Worm (Caenorhabditis elegans): ENCODE data around the gene scav-4.

Gene scav-4

DNA sequence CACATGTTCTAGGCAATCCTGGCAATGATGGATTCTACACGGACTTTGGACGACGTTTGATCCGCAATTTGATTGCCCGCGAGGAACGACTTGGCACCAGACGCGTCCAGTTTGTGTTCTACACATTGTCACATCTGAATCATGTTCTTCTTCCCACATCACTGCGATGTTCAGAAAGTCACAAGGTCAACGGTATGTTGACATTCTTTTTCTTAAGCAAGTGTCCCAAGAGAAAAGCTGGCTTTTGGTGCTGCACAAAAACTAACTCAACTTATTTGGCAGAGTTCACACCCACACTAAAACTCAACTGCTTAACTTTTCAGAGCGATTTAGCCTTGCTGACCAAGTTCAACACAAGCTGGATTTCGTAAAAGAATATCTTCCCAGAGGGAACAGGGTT is 3.0 kb upstream of the scav-4 start:
- TF ChIP-seq him-1 (tag; optimal IDR thresholded peaks at IDR 0.05), result no peak
- no peak for TF ChIP-seq W03F9.2 (tag; optimal IDR thresholded peaks at IDR 0.05)
- no peak for TF ChIP-seq dao-5 (tag; optimal IDR thresholded peaks at IDR 0.05)

ce11 chrX:12979747-12980146 is 1.8 kb upstream of the scav-4 start:
- TF ChIP-seq him-1 (tag; optimal IDR thresholded peaks at IDR 0.05), result no peak
- TF ChIP-seq W03F9.2 (tag; optimal IDR thresholded peaks at IDR 0.05), result no peak
- TF ChIP-seq dao-5 (tag; optimal IDR thresholded peaks at IDR 0.05), result no peak

- TF ChIP-seq dao-5 (tag; optimal IDR thresholded peaks at IDR 0.05), result no peak
Observed at ce11 chrX:12982725-12983124, 1.1 kb downstream of the scav-4 start.

- TF ChIP-seq him-1 (tag; optimal IDR thresholded peaks at IDR 0.05), result no peak
- TF ChIP-seq dao-5 (tag; optimal IDR thresholded peaks at IDR 0.05), result no peak
- TF ChIP-seq W03F9.2 (tag; optimal IDR thresholded peaks at IDR 0.05), result no peak
Observed at ce11 chrX:12987119-12987518, 5.5 kb downstream of the scav-4 start, which contains the start of gene mff-1. Gene mff-1, minus strand, starts transcription at chrX:12987219.

ce11 chrX:12989205-12989604 is 7.6 kb downstream of the scav-4 start, which contains the start of gene F11C1.7:
Gene F11C1.7, plus strand, starts transcription at chrX:12989344.
- no peak for TF ChIP-seq dao-5 (tag; optimal IDR thresholded peaks at IDR 0.05)

- TF ChIP-seq dao-5 (tag; optimal IDR thresholded peaks at IDR 0.05) (no peak), W03F9.2 (tag; optimal IDR thresholded peaks at IDR 0.05) (no peak), him-1 (tag; optimal IDR thresholded peaks at IDR 0.05) (no peak)
Observed at ce11 chrX:12990529-12991520, 9.2 kb downstream of the scav-4 start, which contains the start of the genes F11C1.1 and vwa-8. Gene F11C1.1, minus strand, starts transcription at chrX:12990579. Gene vwa-8, plus strand, starts transcription at chrX:12991470.

DNA sequence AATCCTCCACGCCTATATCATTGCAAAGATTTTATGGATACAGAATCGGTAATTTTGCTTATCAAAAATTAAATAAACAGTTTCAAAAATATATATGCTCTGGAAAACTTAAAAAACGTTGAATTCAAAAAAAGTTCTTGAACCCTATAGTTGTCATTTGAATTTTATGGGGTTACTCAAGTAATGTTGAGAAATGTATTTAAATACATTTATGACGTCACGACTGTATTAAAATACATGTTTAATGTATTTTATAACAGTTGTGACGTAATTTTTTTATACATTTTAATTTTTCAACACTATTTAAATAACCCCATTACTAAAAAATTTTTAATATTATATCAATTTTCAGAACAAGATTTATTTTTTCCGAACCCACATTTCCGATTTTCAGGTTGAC is 14.6 kb downstream of the scav-4 start:
- TF ChIP-seq dao-5 (tag; optimal IDR thresholded peaks at IDR 0.05), result no peak
- TF ChIP-seq W03F9.2 (tag; optimal IDR thresholded peaks at IDR 0.05), result no peak
- TF ChIP-seq him-1 (tag; optimal IDR thresholded peaks at IDR 0.05), result no peak

ce11 chrX:12999567-12999966 is 18.0 kb downstream of the scav-4 start:
- TF ChIP-seq W03F9.2 (tag; optimal IDR thresholded peaks at IDR 0.05) (no peak), dao-5 (tag; optimal IDR thresholded peaks at IDR 0.05) (no peak), him-1 (tag; optimal IDR thresholded peaks at IDR 0.05) (no peak)

DNA sequence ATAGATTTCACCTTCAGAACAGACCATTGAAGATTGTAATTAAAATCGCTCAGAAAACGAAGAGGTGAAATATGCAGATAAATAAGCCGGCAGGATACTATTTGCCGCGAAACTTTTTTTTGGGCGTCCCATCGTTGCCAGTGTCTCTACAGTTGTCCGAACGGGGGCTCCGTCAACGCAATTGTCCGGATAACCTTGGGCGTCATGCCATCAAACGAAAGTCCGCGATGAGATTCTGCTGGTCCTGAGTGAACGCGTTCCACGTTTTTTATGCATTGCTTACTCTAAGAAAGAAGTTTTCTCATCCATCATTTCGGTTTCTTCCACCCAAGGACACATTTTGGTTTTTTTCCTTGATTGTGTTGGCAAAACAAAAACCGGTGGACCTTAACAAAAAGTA is 19.3 kb downstream of the scav-4 start:
- no peak for TF ChIP-seq him-1 (tag; optimal IDR thresholded peaks at IDR 0.05)
- no peak for TF ChIP-seq W03F9.2 (tag; optimal IDR thresholded peaks at IDR 0.05)
- TF ChIP-seq dao-5 (tag; optimal IDR thresholded peaks at IDR 0.05), result no peak

DNA sequence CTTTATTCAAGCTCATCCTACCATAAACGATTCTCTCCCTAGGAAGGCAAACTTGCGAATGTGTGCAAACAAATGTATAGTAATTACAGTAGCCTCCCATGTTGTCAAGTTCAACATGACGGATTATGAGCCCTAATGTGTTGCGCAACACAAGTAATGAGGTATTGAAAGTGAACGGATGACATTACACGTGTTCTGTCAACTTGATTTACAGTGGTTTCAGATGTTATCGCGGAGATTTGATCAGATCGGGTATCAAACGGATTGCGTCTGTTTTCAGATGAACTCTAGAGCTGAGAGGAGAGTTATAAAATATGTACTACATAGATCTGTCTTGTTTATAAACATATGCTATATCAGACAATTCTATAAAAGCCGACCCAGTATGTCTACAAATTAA is 20.7 kb downstream of the scav-4 start:
- no peak for TF ChIP-seq dao-5 (tag; optimal IDR thresholded peaks at IDR 0.05)
- no peak for TF ChIP-seq him-1 (tag; optimal IDR thresholded peaks at IDR 0.05)
- TF ChIP-seq W03F9.2 (tag; optimal IDR thresholded peaks at IDR 0.05), result no peak

DNA sequence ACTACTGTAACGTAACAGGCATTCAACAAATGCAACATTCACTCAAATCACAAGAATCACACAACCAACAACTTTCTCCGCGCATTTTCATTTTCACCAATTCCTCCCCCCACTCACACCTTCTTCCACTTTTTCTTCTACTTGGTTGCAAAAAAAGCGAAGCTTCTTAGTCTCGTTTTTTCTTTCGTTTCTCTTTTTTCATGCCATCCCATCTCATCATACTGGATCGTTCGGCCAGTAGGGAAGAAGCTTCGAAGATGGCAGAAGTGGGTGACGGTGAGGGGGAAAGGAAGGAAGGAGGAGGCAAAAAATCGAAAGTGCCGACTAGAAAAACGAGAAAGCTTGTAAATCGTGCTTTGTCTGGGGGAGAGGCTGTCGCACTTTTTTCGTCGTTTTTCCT is 21.5 kb downstream of the scav-4 start:
- no peak for TF ChIP-seq him-1 (tag; optimal IDR thresholded peaks at IDR 0.05)
- no peak for TF ChIP-seq dao-5 (tag; optimal IDR thresholded peaks at IDR 0.05)
- no peak for TF ChIP-seq W03F9.2 (tag; optimal IDR thresholded peaks at IDR 0.05)

ce11 chrX:13004491-13005093 is 23.0 kb downstream of the scav-4 start:
- TF ChIP-seq dao-5 (tag; optimal IDR thresholded peaks at IDR 0.05), result no peak
- TF ChIP-seq W03F9.2 (tag; optimal IDR thresholded peaks at IDR 0.05), result no peak
- no peak for TF ChIP-seq him-1 (tag; optimal IDR thresholded peaks at IDR 0.05)

- no peak for TF ChIP-seq dao-5 (tag; optimal IDR thresholded peaks at IDR 0.05)
- no peak for TF ChIP-seq him-1 (tag; optimal IDR thresholded peaks at IDR 0.05)
- TF ChIP-seq W03F9.2 (tag; optimal IDR thresholded peaks at IDR 0.05), result no peak
Observed at ce11 chrX:13005730-13006129, 24.2 kb downstream of the scav-4 start.

DNA sequence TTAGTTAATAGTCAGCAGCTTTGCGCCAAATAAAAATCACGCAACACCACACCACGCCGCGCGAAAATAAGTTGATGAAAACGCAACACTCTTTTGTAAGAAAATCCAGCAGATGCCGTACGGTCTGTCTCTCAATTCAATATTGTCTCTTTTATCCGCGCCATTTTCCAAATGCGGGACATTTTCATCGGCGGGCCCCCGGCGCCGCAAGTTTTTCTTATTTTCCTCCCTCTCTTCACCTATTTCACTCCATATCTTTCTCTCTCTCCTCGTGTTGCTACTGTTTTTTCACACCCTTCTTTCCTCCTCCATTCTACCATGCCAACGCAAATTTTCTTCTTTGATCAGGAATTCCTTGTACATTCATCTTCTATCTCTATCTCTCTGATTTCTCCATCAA is 24.8 kb downstream of the scav-4 start:
- TF ChIP-seq him-1 (tag; optimal IDR thresholded peaks at IDR 0.05) (no peak), dao-5 (tag; optimal IDR thresholded peaks at IDR 0.05) (no peak), W03F9.2 (tag; optimal IDR thresholded peaks at IDR 0.05) (no peak)

All from whole organism, L4/young adult.